Worm (Caenorhabditis elegans): ENCODE data around the gene toc-1.

The toc-1 gene

DNA sequence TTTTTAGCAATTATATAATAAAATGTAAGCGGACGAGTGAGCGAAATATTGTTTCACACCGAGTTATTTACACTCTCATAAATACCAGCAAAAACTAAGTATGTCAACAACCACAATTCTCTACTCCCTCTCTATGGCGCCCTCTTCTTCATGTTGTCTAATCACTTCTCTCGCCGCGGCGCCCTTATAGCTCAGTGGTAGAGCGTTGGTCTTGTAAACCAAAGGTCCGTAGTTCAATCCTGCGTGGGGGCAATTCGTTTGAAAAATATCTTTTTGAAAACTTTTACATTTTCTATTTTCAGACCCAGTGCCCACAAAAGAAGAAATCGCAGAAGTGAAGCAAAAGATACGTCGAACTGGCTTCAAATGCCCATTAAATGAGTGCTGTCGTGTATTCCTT lies 30.7 kb downstream of the toc-1 start (continued):
- TF ChIP-seq ets-5 (GFP tag; IDR thresholded peaks at IDR 0.05) (no peak), nhr-47 (tag; optimal IDR thresholded peaks at IDR 0.05) (peak; percentile 69), tbx-2 (tag; optimal IDR thresholded peaks at IDR 0.05) (peak; percentile 56), snu-23 (GFP tag; optimal IDR thresholded peaks at IDR 0.05) (peak; percentile 75), isw-1 (GFP tag; IDR thresholded peaks at IDR 0.05) (peak; percentile 32), Y116A8C.19 (tag; optimal IDR thresholded peaks at IDR 0.05; ENCODE audit: borderline replicate concordance) (no peak), mep-1 (tag; optimal IDR thresholded peaks at IDR 0.05) (peak; percentile 58), lin-35 (GFP tag; optimal IDR thresholded peaks at IDR 0.05) (peak; percentile 67 to 71), nhr-85 (tag) (no peak), fkh-4 (tag; optimal IDR thresholded peaks at IDR 0.05; ENCODE audit: borderline replicate concordance) (no peak), unc-30 (tag; optimal IDR thresholded peaks at IDR 0.05) (no peak), nhr-76 (tag; optimal IDR thresholded peaks at IDR 0.05) (no peak), fkh-10 (GFP tag; optimal IDR thresholded peaks at IDR 0.05) (no peak), nhr-90 (tag; optimal IDR thresholded peaks at IDR 0.05; ENCODE audit: poor library complexity) (peak; percentile 67), nhr-11 (tag; optimal IDR thresholded peaks at IDR 0.05) (no peak), grh-1 (GFP tag; IDR thresholded peaks at IDR 0.05) (no peak), pag-3 (tag; optimal IDR thresholded peaks at IDR 0.05; ENCODE audit: borderline replicate concordance, insufficient read depth) (no peak), irx-1 (tag; optimal IDR thresholded peaks at IDR 0.05) (peak; percentile 33), lin-15B (tag; optimal IDR thresholded peaks at IDR 0.05) (no peak), nhr-237 (tag; optimal IDR thresholded peaks at IDR 0.05) (no peak), lin-39 (tag; optimal IDR thresholded peaks at IDR 0.05) (no peak), unc-86 (tag; optimal IDR thresholded peaks at IDR 0.05) (peak; percentile 39), jun-1 (tag; optimal IDR thresholded peaks at IDR 0.05) (no peak), elt-3 (tag; optimal IDR thresholded peaks at IDR 0.05) (no peak), tlp-1 (tag; optimal IDR thresholded peaks at IDR 0.05) (no peak), aha-1 (tag; optimal IDR thresholded peaks at IDR 0.05) (no peak), ceh-88 (GFP tag; IDR thresholded peaks at IDR 0.05) (no peak), mef-2 (tag; optimal IDR thresholded peaks at IDR 0.05) (no peak), ceh-8 (GFP tag; optimal IDR thresholded peaks at IDR 0.05) (no peak), hpl-2 (GFP tag; optimal IDR thresholded peaks at IDR 0.05) (no peak), ces-1 (GFP tag; optimal IDR thresholded peaks at IDR 0.05) (no peak), blmp-1 (tag; optimal IDR thresholded peaks at IDR 0.05) (peak; percentile 24)

DNA sequence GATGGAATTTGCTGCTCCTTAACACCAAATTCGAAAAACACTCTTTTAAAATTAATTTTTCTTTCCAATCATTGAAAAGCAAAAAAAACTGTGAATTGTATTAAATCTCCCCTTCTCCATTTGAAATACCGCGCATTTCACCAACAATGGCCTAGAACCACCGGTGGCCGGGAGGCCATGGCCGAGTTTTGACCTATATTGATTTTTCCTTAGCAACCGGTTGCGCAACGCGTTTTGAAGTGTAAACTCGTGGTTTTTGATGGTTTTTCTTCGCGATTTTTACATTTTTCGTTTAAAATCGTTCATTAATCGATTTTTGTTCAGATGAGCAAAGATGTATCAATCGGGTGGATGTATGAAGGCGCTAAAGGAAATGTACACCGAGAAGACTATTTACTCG lies 33.2 kb downstream of the toc-1 start, which contains the start of gene mog-3:
TSS of gene mog-3 (plus strand) at position 319 of the 400 bp plus-strand sequence.
- TF ChIP-seq ama-1 (optimal IDR thresholded peaks at IDR 0.05) (no peak), efl-3 (GFP tag; optimal IDR thresholded peaks at IDR 0.05) (peak; percentile 49), unc-30 (tag; optimal IDR thresholded peaks at IDR 0.05) (no peak), hlh-17 (GFP tag; optimal IDR thresholded peaks at IDR 0.05; ENCODE audit: borderline replicate concordance) (no peak), dpl-1 (GFP tag; optimal IDR thresholded peaks at IDR 0.05) (peak; percentile 88 to 93 (median 93)), Y116A8C.19 (tag; optimal IDR thresholded peaks at IDR 0.05; ENCODE audit: borderline replicate concordance) (peak; percentile 30), nhr-47 (tag; optimal IDR thresholded peaks at IDR 0.05) (peak; percentile 83), ztf-4 (tag; optimal IDR thresholded peaks at IDR 0.05) (peak; percentile 23), lir-3 (tag; optimal IDR thresholded peaks at IDR 0.05; ENCODE audit: poor library complexity) (peak; percentile 90), ets-5 (GFP tag; IDR thresholded peaks at IDR 0.05) (no peak), ceh-90 (tag; optimal IDR thresholded peaks at IDR 0.05) (peak; percentile 90), mep-1 (tag; optimal IDR thresholded peaks at IDR 0.05) (peak; percentile 74), snu-23 (GFP tag; optimal IDR thresholded peaks at IDR 0.05) (peak; percentile 73), nhr-11 (tag; optimal IDR thresholded peaks at IDR 0.05) (no peak), unc-62 (GFP tag; optimal IDR thresholded peaks at IDR 0.05) (no peak), nhr-20 (tag; optimal IDR thresholded peaks at IDR 0.05) (peak; percentile 69), tbx-2 (tag; optimal IDR thresholded peaks at IDR 0.05) (peak; percentile 84), unc-130 (tag; optimal IDR thresholded peaks at IDR 0.05) (no peak), ceh-63 (GFP tag; optimal IDR thresholded peaks at IDR 0.05) (no peak), nhr-12 (tag; optimal IDR thresholded peaks at IDR 0.05) (no peak), sox-4 (tag; optimal IDR thresholded peaks at IDR 0.05) (peak; percentile 69), xbp-1 (tag; optimal IDR thresholded peaks at IDR 0.05) (peak; percentile 69), ztf-11 (tag; optimal IDR thresholded peaks at IDR 0.05) (peak in 1 of 2 experiments; percentile 80), ceh-8 (GFP tag; optimal IDR thresholded peaks at IDR 0.05) (no peak), zip-4 (GFP tag; optimal IDR thresholded peaks at IDR 0.05) (no peak), nhr-77 (tag; optimal IDR thresholded peaks at IDR 0.05) (no peak), nhr-237 (tag; optimal IDR thresholded peaks at IDR 0.05) (no peak), blmp-1 (tag; optimal IDR thresholded peaks at IDR 0.05) (peak; percentile 47), aha-1 (tag; optimal IDR thresholded peaks at IDR 0.05) (no peak), C16A3.4 (tag; optimal IDR thresholded peaks at IDR 0.05) (peak; percentile 40), rnt-1 (tag; optimal IDR thresholded peaks at IDR 0.05) (peak; percentile 98)

Data from whole organism, L1 larva.